Worm (Caenorhabditis elegans): ENCODE measurements around the gene fbxb-116.

fbxb-116 gene

ce11 chrV:19205450-19205849 lies 28.1 kb upstream of the fbxb-116 start:
- TF ChIP-seq unc-62 (GFP tag; optimal IDR thresholded peaks at IDR 0.05 in 1 of 2) (no peak), unc-62 (tag; optimal IDR thresholded peaks at IDR 0.05) (no peak), lin-38 (GFP tag; IDR thresholded peaks at IDR 0.05) (0 out of 2 replicates have a peak, but pooled peaks have one; percentile 18), T26A8.4 (GFP tag; IDR thresholded peaks at IDR 0.05) (no peak), zip-2 (tag; optimal IDR thresholded peaks at IDR 0.05) (no peak), snpc-1.2 (GFP tag; IDR thresholded peaks at IDR 0.05) (no peak), nhr-28 (tag; optimal IDR thresholded peaks at IDR 0.05) (peak; percentile 77), F37D6.2 (tag; optimal IDR thresholded peaks at IDR 0.05) (no peak), nhr-25 (tag; optimal IDR thresholded peaks at IDR 0.05; ENCODE audit: borderline replicate concordance, insufficient read depth) (no peak), dmd-8 (GFP tag; IDR thresholded peaks at IDR 0.05) (no peak), mxl-2 (GFP tag; conservative IDR thresholded peaks at IDR 0.05) (0 out of 2 replicates have a peak, but pooled peaks have one; percentile 29), fos-1 (tag; optimal IDR thresholded peaks at IDR 0.05) (no peak), fkh-10 (GFP tag; optimal IDR thresholded peaks at IDR 0.05) (no peak), unc-39 (tag; optimal IDR thresholded peaks at IDR 0.05) (no peak), nhr-11 (tag; optimal IDR thresholded peaks at IDR 0.05) (no peak), spr-1 (tag; optimal IDR thresholded peaks at IDR 0.05) (no peak), daf-12 (tag; optimal IDR thresholded peaks at IDR 0.05) (no peak), ceh-20 (GFP tag; IDR thresholded peaks at IDR 0.05) (peak; percentile 83), nhr-102 (tag; optimal IDR thresholded peaks at IDR 0.05) (peak; percentile 2), aly-2 (tag; optimal IDR thresholded peaks at IDR 0.05) (no peak), zip-11 (GFP tag; IDR thresholded peaks at IDR 0.05) (no peak), nhr-41 (GFP tag; IDR thresholded peaks at IDR 0.05) (no peak), lin-15B (tag; optimal IDR thresholded peaks at IDR 0.05) (no peak), egl-27 (tag; optimal IDR thresholded peaks at IDR 0.05) (no peak), dmd-9 (GFP tag; IDR thresholded peaks at IDR 0.05) (no peak), unc-130 (GFP tag; optimal IDR thresholded peaks at IDR 0.05) (no peak), ZK337.2 (GFP tag; IDR thresholded peaks at IDR 0.05) (no peak), tra-1 (GFP tag; IDR thresholded peaks at IDR 0.05) (peak; percentile 82), hlh-30 (tag; optimal IDR thresholded peaks at IDR 0.05; ENCODE audit: insufficient read depth) (peak; percentile 64), duxl-1 (tag; optimal IDR thresholded peaks at IDR 0.05; ENCODE audit: poor library complexity) (no peak), vab-7 (GFP tag; IDR thresholded peaks at IDR 0.05) (no peak), ceh-32 (tag; optimal IDR thresholded peaks at IDR 0.05; ENCODE audit: poor library complexity) (no peak), set-16 (GFP tag; IDR thresholded peaks at IDR 0.05) (no peak), Y5F2A.4 (GFP tag; optimal IDR thresholded peaks at IDR 0.05) (no peak), Y105C5A.15 (GFP tag; IDR thresholded peaks at IDR 0.05) (no peak), ceh-82 (tag; optimal IDR thresholded peaks at IDR 0.05) (no peak), snpc-4 (tag; optimal IDR thresholded peaks at IDR 0.05) (no peak), arid-1 (GFP tag; conservative IDR thresholded peaks at IDR 0.05) (no peak), jun-1 (tag; optimal IDR thresholded peaks at IDR 0.05) (no peak), nhr-111 (GFP tag; optimal IDR thresholded peaks at IDR 0.05) (no peak), lin-13 (GFP tag; optimal IDR thresholded peaks at IDR 0.05) (no peak), ztf-11 (tag; optimal IDR thresholded peaks at IDR 0.05) (no peak), hmg-1.1 (GFP tag; IDR thresholded peaks at IDR 0.05) (no peak), ctbp-1 (GFP tag; IDR thresholded peaks at IDR 0.05) (no peak), Y48G9A.11 (GFP tag; IDR thresholded peaks at IDR 0.05) (no peak), ceh-62 (tag; optimal IDR thresholded peaks at IDR 0.05) (no peak), zag-1 (tag; optimal IDR thresholded peaks at IDR 0.05) (no peak), sdz-12 (GFP tag; optimal IDR thresholded peaks at IDR 0.05) (no peak), lsy-2 (tag; optimal IDR thresholded peaks at IDR 0.05) (peak in 1 of 2 experiments; percentile 13), dpl-1 (GFP tag; optimal IDR thresholded peaks at IDR 0.05) (no peak), php-3 (GFP tag; IDR thresholded peaks at IDR 0.05) (peak; percentile 99), aha-1 (tag) (no peak), ama-1 (optimal IDR thresholded peaks at IDR 0.05) (no peak)
